Fruit fly (Drosophila melanogaster): ENCODE measurements around the gene Hsp26.

The Hsp26 gene

dm6 chr3L:9420054-9420818 is 43.0 kb upstream of the Hsp26 start (continued):
- peak; percentile 58 for TF ChIP-seq CG7839 (tag; optimal IDR thresholded peaks at IDR 0.05)
- TF ChIP-seq CG13296 (GFP tag; optimal IDR thresholded peaks at IDR 0.05): peak; percentile 26
- TF ChIP-seq CG13424 (tag; optimal IDR thresholded peaks at IDR 0.05): peak; percentile 54
- no peak for TF ChIP-seq Elba2 (GFP tag; optimal IDR thresholded peaks at IDR 0.05)
- TF ChIP-seq Hr3 (GFP tag; optimal IDR thresholded peaks at IDR 0.05): peak; percentile 11
- TF ChIP-seq MTF-1 (GFP tag; optimal IDR thresholded peaks at IDR 0.05; ENCODE audit: borderline replicate concordance): no peak
- no peak for TF ChIP-seq Sin3A (optimal IDR thresholded peaks at IDR 0.05)
- peak; percentile 68 for TF ChIP-seq Awh (GFP tag; IDR thresholded peaks at IDR 0.05)
- peak; percentile 34; the same call in 1 of the 2 replicates for TF ChIP-seq Rx (GFP tag; IDR thresholded peaks at IDR 0.05)
- peak; percentile 5 for TF ChIP-seq nerfin-1 (tag; optimal IDR thresholded peaks at IDR 0.05)
- TF ChIP-seq HmgZ (tag; optimal IDR thresholded peaks at IDR 0.05): no peak
- no peak for TF ChIP-seq sim (GFP tag; IDR thresholded peaks at IDR 0.05)
- no peak for TF ChIP-seq CG14860 (GFP tag; IDR thresholded peaks at IDR 0.05; ENCODE audit: partially characterized antibody)
- TF ChIP-seq ind (GFP tag; optimal IDR thresholded peaks at IDR 0.05): peak; percentile 31
- no peak for TF ChIP-seq CG18011 (GFP tag; optimal IDR thresholded peaks at IDR 0.05)
- TF ChIP-seq Sox100B (GFP tag; optimal IDR thresholded peaks at IDR 0.05): peak; percentile 50
- peak; percentile 65 for TF ChIP-seq vvl (GFP tag; IDR thresholded peaks at IDR 0.05)
- TF ChIP-seq dpn (GFP tag; optimal IDR thresholded peaks at IDR 0.05): peak in 1 of 2 experiments; percentile 47
- TF ChIP-seq Side (GFP tag; optimal IDR thresholded peaks at IDR 0.05): no peak
- TF ChIP-seq Eip74EF (GFP tag; optimal IDR thresholded peaks at IDR 0.05): peak in 1 of 2 experiments; percentile 53
- no peak for TF ChIP-seq Pdp1 (GFP tag; optimal IDR thresholded peaks at IDR 0.05)
- no peak for TF ChIP-seq Neu2 (GFP tag; optimal IDR thresholded peaks at IDR 0.05; ENCODE audit: borderline replicate concordance)
- no peak for TF ChIP-seq CG31365 (tag; optimal IDR thresholded peaks at IDR 0.05)
- peak; percentile 49 for TF ChIP-seq CG2120 (GFP tag; optimal IDR thresholded peaks at IDR 0.05)
- no peak for TF ChIP-seq CG12104 (GFP tag; optimal IDR thresholded peaks at IDR 0.05)
- peak; percentile 20; the same call in 1 of the 3 replicates for TF ChIP-seq croc (GFP tag; conservative IDR thresholded peaks at IDR 0.05)
- TF ChIP-seq CG8388 (GFP tag; optimal IDR thresholded peaks at IDR 0.05): peak; percentile 56
- peak; percentile 84 for TF ChIP-seq ci (GFP tag; IDR thresholded peaks at IDR 0.05)
- TF ChIP-seq CG5245 (GFP tag; optimal IDR thresholded peaks at IDR 0.05): no peak
- no peak for TF ChIP-seq Poxn (GFP tag; IDR thresholded peaks at IDR 0.05)
- peak; percentile 40 for TF ChIP-seq CG10366 (GFP tag; IDR thresholded peaks at IDR 0.05)
- no peak for TF ChIP-seq CG4404 (GFP tag; IDR thresholded peaks at IDR 0.05)
- TF ChIP-seq gcm (GFP tag; optimal IDR thresholded peaks at IDR 0.05): no peak
- TF ChIP-seq CG15011 (GFP tag; optimal IDR thresholded peaks at IDR 0.05): no peak
- TF ChIP-seq onecut (GFP tag; IDR thresholded peaks at IDR 0.05): peak; percentile 27; the same call in 1 of the 2 replicates
- peak; percentile 25 for TF ChIP-seq CrebB (tag; optimal IDR thresholded peaks at IDR 0.05)
- TF ChIP-seq C15 (GFP tag; IDR thresholded peaks at IDR 0.05): no peak
- TF ChIP-seq CG7745 (tag; optimal IDR thresholded peaks at IDR 0.05): no peak
- no peak for TF ChIP-seq kni (GFP tag; optimal IDR thresholded peaks at IDR 0.05)
- peak; percentile 17; the same call in 1 of the 2 replicates for TF ChIP-seq peb (GFP tag; IDR thresholded peaks at IDR 0.05)
- TF ChIP-seq CG11560 (tag; IDR thresholded peaks at IDR 0.05): no peak
- TF ChIP-seq sisA (GFP tag; IDR thresholded peaks at IDR 0.05): peak; percentile 53; the same call in 1 of the 2 replicates
- TF ChIP-seq disco-r (GFP tag; optimal IDR thresholded peaks at IDR 0.05): no peak
- no peak for TF ChIP-seq Dad (GFP tag; optimal IDR thresholded peaks at IDR 0.05)
- peak; percentile 35 for TF ChIP-seq gsb-n (tag; optimal IDR thresholded peaks at IDR 0.05)
- no peak for TF ChIP-seq crol (GFP tag; IDR thresholded peaks at IDR 0.05)
- no peak for TF ChIP-seq Antp (GFP tag; optimal IDR thresholded peaks at IDR 0.05)
- no peak for TF ChIP-seq sc (optimal IDR thresholded peaks at IDR 0.05)
- peak; percentile 10 for TF ChIP-seq sc (GFP tag; optimal IDR thresholded peaks at IDR 0.05)
- peak; percentile 12; the same call in 1 of the 2 replicates for TF ChIP-seq CG3847 (GFP tag; IDR thresholded peaks at IDR 0.05)
